Worm (Caenorhabditis elegans) whole organism, young adult: ENCODE measurements around the gene T26A5.8.
A peak's percentile ranks its signal among the peaks of the same experiment; 100 is the strongest.

ENCODE experiments used
- B0035.1 ChIP-seq: sonication (generic microtip); optimal IDR thresholded peaks from 2 replicates; lab custom pipeline; 2016; ENCODE audit warnings: missing genetic modification characterization, mild to moderate bottlenecking, missing compliant biosample characterization, missing genotype, missing genetic modification reagents
- C06A6.2 ChIP-seq: fragments of 200-800 bp; sonication (Bioruptor generic); conservative IDR thresholded peaks from 2 replicates; pipeline ENCODE4 v1.3.6; 2022; ENCODE audit warnings: missing genetic modification characterization, missing compliant biosample characterization
- D2030.7 ChIP-seq: fragments of 200-800 bp; sonication (Bioruptor generic); IDR thresholded peaks from 2 replicates; pipeline ENCODE4 v1.3.6; 2022; ENCODE audit warnings: missing genetic modification reagents, missing genetic modification characterization, missing compliant biosample characterization
- F22D6.2 ChIP-seq: sonication (generic microtip); optimal IDR thresholded peaks from 2 replicates; lab custom pipeline; 2016; ENCODE audit warnings: mild to moderate bottlenecking, missing genetic modification characterization, missing compliant biosample characterization
- F23B12.7 ChIP-seq: sonication (generic microtip); optimal IDR thresholded peaks from 2 replicates; lab custom pipeline; 2017; ENCODE audit warnings: missing genetic modification characterization, mild to moderate bottlenecking, missing compliant biosample characterization, antibody characterized with exemption, moderate library complexity; ENCODE audit not compliant: insufficient read depth
- F33H1.4 ChIP-seq: fragments of 200-800 bp; sonication (Bioruptor generic); IDR thresholded peaks from 2 replicates; pipeline ENCODE4 v1.3.6; 2022; ENCODE audit warnings: missing genetic modification reagents, missing genetic modification characterization, missing compliant biosample characterization
- F39B2.1 ChIP-seq: fragments of 200-800 bp; sonication (Bioruptor generic); IDR thresholded peaks from 2 replicates; pipeline ENCODE4 v1.3.6; 2022; ENCODE audit warnings: missing genetic modification reagents, missing genetic modification characterization, missing compliant biosample characterization
- F49E8.2 ChIP-seq: sonication (generic microtip); optimal IDR thresholded peaks from 3 replicates; lab custom pipeline; 2017; ENCODE audit warnings: missing genetic modification characterization, mild to moderate bottlenecking, missing compliant biosample characterization, antibody characterized with exemption, moderate library complexity; ENCODE audit not compliant: insufficient read depth
- F57A8.1 ChIP-seq: fragments of 200-800 bp; sonication (Bioruptor generic); optimal IDR thresholded peaks from 2 replicates; lab custom pipeline; 2018; ENCODE audit warnings: mild to moderate bottlenecking, missing genetic modification characterization, moderate library complexity, missing compliant biosample characterization
- K12H6.12 ChIP-seq: fragments of 200-800 bp; sonication (Bioruptor generic); optimal IDR thresholded peaks from 2 replicates; lab custom pipeline; 2018; ENCODE audit warnings: mild to moderate bottlenecking, missing genetic modification characterization, missing compliant biosample characterization
- Y56A3A.18 ChIP-seq: fragments of 200-800 bp; sonication (Bioruptor generic); IDR thresholded peaks from 2 replicates; pipeline ENCODE4 v1.3.6; 2022; ENCODE audit warnings: missing genetic modification reagents, missing genetic modification characterization, missing compliant biosample characterization
- ZK185.1 ChIP-seq: sonication (generic microtip); optimal IDR thresholded peaks from 2 replicates; lab custom pipeline; 2016; ENCODE audit warnings: mild to moderate bottlenecking, missing genetic modification characterization, missing compliant biosample characterization; ENCODE audit not compliant: poor library complexity, severe bottlenecking
- akir-1 ChIP-seq: fragments of 200-800 bp; sonication (Bioruptor generic); optimal IDR thresholded peaks from 2 replicates; lab custom pipeline; 2018; ENCODE audit warnings: mild to moderate bottlenecking, missing genetic modification characterization, moderate library complexity, missing compliant biosample characterization
- ama-1 ChIP-seq, 3 experiments: fragments of 150-350 bp in 1 of 3; sonication (generic microtip) in 2 of 3; optimal IDR thresholded peaks; 2 replicates each; lab custom pipeline; 2014 to 2018; ENCODE audit warnings: missing biosample characterization in 2 of 3, missing genetic modification characterization in 2 of 3, missing genetic modification reagents in 2 of 3
- athp-1 ChIP-seq: sonication (generic microtip); optimal IDR thresholded peaks from 2 replicates; lab custom pipeline; 2017; ENCODE audit warnings: mild to moderate bottlenecking, missing genetic modification characterization, missing compliant biosample characterization
- bed-1 ChIP-seq: fragments of 200-800 bp; sonication (Bioruptor generic); IDR thresholded peaks from 2 replicates; pipeline ENCODE4 v1.3.6; 2022; ENCODE audit warnings: missing genetic modification reagents, missing genetic modification characterization, missing compliant biosample characterization
- bed-2 ChIP-seq: fragments of 200-800 bp; sonication (Bioruptor generic); IDR thresholded peaks from 2 replicates; pipeline ENCODE4 v1.3.6; 2022; ENCODE audit warnings: missing genetic modification reagents, missing genetic modification characterization, missing compliant biosample characterization
- ceh-58 ChIP-seq: fragments of 200-800 bp; sonication (Bioruptor generic); IDR thresholded peaks from 2 replicates; pipeline ENCODE4 v1.3.6; 2022; ENCODE audit warnings: missing genetic modification characterization, missing compliant biosample characterization
- ceh-91 ChIP-seq: fragments of 200-800 bp; sonication (Bioruptor generic); IDR thresholded peaks from 2 replicates; pipeline ENCODE4 v1.3.6; 2022; ENCODE audit warnings: missing genetic modification reagents, missing genetic modification characterization, missing compliant biosample characterization
- chd-7 ChIP-seq: sonication (generic microtip); optimal IDR thresholded peaks from 2 replicates; lab custom pipeline; 2016; ENCODE audit warnings: mild to moderate bottlenecking, missing genetic modification characterization, moderate library complexity, missing compliant biosample characterization
- die-1 ChIP-seq: sonication (generic microtip); optimal IDR thresholded peaks from 2 replicates; lab custom pipeline; 2016; ENCODE audit warnings: missing genotype, mild to moderate bottlenecking, missing genetic modification characterization, missing compliant biosample characterization
- dox-1 ChIP-seq: fragments of 200-800 bp; sonication (Bioruptor generic); IDR thresholded peaks from 2 replicates; pipeline ENCODE4 v1.3.6; 2022; ENCODE audit warnings: missing genetic modification reagents, missing genetic modification characterization, missing compliant biosample characterization
- dpl-1 ChIP-seq: fragments of 150-350 bp; optimal IDR thresholded peaks from 2 replicates; lab custom pipeline; 2014; ENCODE audit warnings: missing biosample characterization, missing genetic modification reagents, missing genetic modification characterization
- ekl-4 ChIP-seq: fragments of 200-800 bp; sonication (Bioruptor generic); IDR thresholded peaks from 2 replicates; pipeline ENCODE4 v1.3.6; 2022; ENCODE audit warnings: missing genetic modification reagents, missing genetic modification characterization, missing compliant biosample characterization
- hlh-12 ChIP-seq: sonication (generic microtip); optimal IDR thresholded peaks from 2 replicates; lab custom pipeline; 2016; ENCODE audit warnings: missing genetic modification characterization, missing compliant biosample characterization
- hrde-1 ChIP-seq: sonication (generic microtip); optimal IDR thresholded peaks from 2 replicates; lab custom pipeline; 2016; ENCODE audit warnings: missing genetic modification characterization, mild to moderate bottlenecking, missing compliant biosample characterization, moderate library complexity, missing genotype, missing genetic modification reagents, borderline replicate concordance
- hsf-1 ChIP-seq: fragments of 200-800 bp; sonication (Bioruptor generic); IDR thresholded peaks from 2 replicates; pipeline ENCODE4 v1.3.6; 2022; ENCODE audit warnings: missing genetic modification reagents, missing genetic modification characterization, missing compliant biosample characterization
- let-607 ChIP-seq, 2 experiments: fragments of 200-800 bp in 1 of 2; sonication (Bioruptor generic) in 1 of 2; sonication (generic microtip) in 1 of 2; optimal IDR thresholded peaks; 2 replicates each; lab custom pipeline; 2016 to 2018; ENCODE audit warnings: mild to moderate bottlenecking in 2 of 2, missing compliant biosample characterization in 2 of 2, missing genetic modification characterization in 2 of 2, moderate library complexity in 2 of 2, missing genotype in 1 of 2
- lsl-1 ChIP-seq: fragments of 200-800 bp; sonication (Bioruptor generic); optimal IDR thresholded peaks from 2 replicates; lab custom pipeline; 2018; ENCODE audit warnings: mild to moderate bottlenecking, missing genetic modification characterization, moderate library complexity, missing compliant biosample characterization
- madf-6 ChIP-seq: fragments of 200-800 bp; sonication (Bioruptor generic); IDR thresholded peaks from 2 replicates; pipeline ENCODE4 v1.3.6; 2022; ENCODE audit warnings: missing genetic modification reagents, missing genetic modification characterization, missing compliant biosample characterization
- mel-28 ChIP-seq: sonication (generic microtip); optimal IDR thresholded peaks from 2 replicates; lab custom pipeline; 2016; ENCODE audit warnings: borderline replicate concordance, mild to moderate bottlenecking, missing genetic modification characterization, missing compliant biosample characterization
- nfya-2 ChIP-seq: fragments of 200-800 bp; sonication (Bioruptor generic); IDR thresholded peaks from 2 replicates; pipeline ENCODE4 v1.3.6; 2022; ENCODE audit warnings: missing genetic modification reagents, missing genetic modification characterization, missing compliant biosample characterization
- nfyb-1 ChIP-seq: fragments of 200-800 bp; sonication (Bioruptor generic); IDR thresholded peaks from 2 replicates; pipeline ENCODE4 v1.3.6; 2022; ENCODE audit warnings: missing genetic modification reagents, missing genetic modification characterization, missing compliant biosample characterization
- nhr-120 ChIP-seq: fragments of 200-800 bp; sonication (Bioruptor generic); IDR thresholded peaks from 2 replicates; pipeline ENCODE4 v1.3.6; 2022; ENCODE audit warnings: missing genetic modification characterization, missing compliant biosample characterization
- nhr-179 ChIP-seq: sonication (generic microtip); optimal IDR thresholded peaks from 2 replicates; lab custom pipeline; 2016; ENCODE audit warnings: mild to moderate bottlenecking, missing genetic modification characterization, missing compliant biosample characterization
- nhr-27 ChIP-seq: fragments of 200-800 bp; sonication (Bioruptor generic); optimal IDR thresholded peaks from 2 replicates; lab custom pipeline; 2018; ENCODE audit warnings: mild to moderate bottlenecking, missing genetic modification characterization, moderate library complexity, missing compliant biosample characterization
- nhr-90 ChIP-seq: sonication (generic microtip); optimal IDR thresholded peaks from 2 replicates; lab custom pipeline; 2016; ENCODE audit warnings: missing genotype, mild to moderate bottlenecking, missing genetic modification characterization, missing compliant biosample characterization
- rec-8 ChIP-seq, 2 experiments: sonication (generic microtip); optimal IDR thresholded peaks; 2 replicates each; lab custom pipeline; 2016; ENCODE audit warnings: mild to moderate bottlenecking in 2 of 2, missing genetic modification characterization in 2 of 2, missing genetic modification reagents in 2 of 2, missing genotype in 2 of 2, missing biosample characterization in 1 of 2, missing compliant biosample characterization in 1 of 2, moderate library complexity in 1 of 2
- repo-1 ChIP-seq: sonication (generic microtip); optimal IDR thresholded peaks from 2 replicates; lab custom pipeline; 2017; ENCODE audit warnings: mild to moderate bottlenecking, missing genetic modification characterization, missing compliant biosample characterization
- rpc-1 ChIP-seq, 2 experiments: fragments of 150-350 bp in 1 of 2; sonication (generic microtip) in 1 of 2; optimal IDR thresholded peaks; 2 replicates each; lab custom pipeline; 2014 to 2018; ENCODE audit warnings: missing biosample characterization in 1 of 2, missing genetic modification characterization in 1 of 2, missing genetic modification reagents in 1 of 2, missing genotype in 1 of 2
- snpc-1.1 ChIP-seq: sonication (generic microtip); optimal IDR thresholded peaks from 2 replicates; lab custom pipeline; 2017; ENCODE audit warnings: missing genetic modification characterization, mild to moderate bottlenecking, missing compliant biosample characterization, antibody characterized with exemption, moderate library complexity, missing genotype, missing genetic modification reagents; ENCODE audit not compliant: insufficient read depth
- sptf-2 ChIP-seq: fragments of 200-800 bp; sonication (Bioruptor generic); optimal IDR thresholded peaks from 2 replicates; lab custom pipeline; 2018; ENCODE audit warnings: mild to moderate bottlenecking, missing genetic modification characterization, missing compliant biosample characterization
- tbp1 ChIP-seq: fragments of 200-800 bp; sonication (Bioruptor generic); optimal IDR thresholded peaks from 2 replicates; lab custom pipeline; 2018; ENCODE audit warnings: mild to moderate bottlenecking, missing genetic modification characterization, missing compliant biosample characterization
- zfh-2 ChIP-seq: fragments of 200-800 bp; sonication (Bioruptor generic); conservative IDR thresholded peaks from 2 replicates; pipeline ENCODE4 v1.3.6; 2022; ENCODE audit warnings: missing genetic modification reagents, missing genetic modification characterization, missing compliant biosample characterization
- ztf-25 ChIP-seq: fragments of 200-800 bp; sonication (Bioruptor generic); IDR thresholded peaks from 2 replicates; pipeline ENCODE4 v1.3.6; 2022; ENCODE audit warnings: missing genetic modification reagents, missing genetic modification characterization, missing compliant biosample characterization
- ztf-26 ChIP-seq: sonication (generic microtip); optimal IDR thresholded peaks from 2 replicates; lab custom pipeline; 2017; ENCODE audit warnings: missing genetic modification characterization, missing compliant biosample characterization
- ztf-3 ChIP-seq: fragments of 200-800 bp; sonication (Bioruptor generic); optimal IDR thresholded peaks from 2 replicates; lab custom pipeline; 2018; ENCODE audit warnings: mild to moderate bottlenecking, missing genetic modification characterization, missing compliant biosample characterization

T26A5.8 gene

DNA sequence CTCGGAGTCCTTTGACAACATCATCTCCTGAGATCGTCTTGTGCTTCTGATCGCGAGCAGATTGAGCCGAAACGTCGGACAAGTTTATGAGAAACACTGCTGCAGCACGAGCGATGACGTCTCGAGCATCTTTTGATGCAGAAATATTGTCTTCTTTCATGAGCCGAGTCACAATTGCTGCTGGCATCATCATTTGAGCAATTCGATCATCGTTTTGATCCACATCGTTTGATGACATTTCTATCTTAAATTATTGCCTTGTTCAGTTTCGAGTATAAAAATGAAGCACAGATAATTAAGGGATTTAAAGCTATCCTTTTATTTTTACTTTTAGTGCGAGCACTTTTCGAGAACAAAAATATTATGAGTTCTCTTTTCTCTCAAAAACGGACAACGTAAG is at the start of gene T26A5.8:
Gene T26A5.8 (minus strand): TSS at position 247 of the 400 bp plus-strand sequence.
- TF ChIP-seq bed-1 (GFP tag; lab: Robert Waterston, UW) (no peak), hrde-1 (tag; lab: Kevin White, UChicago) (peak; percentile 82), mel-28 (no peak), K12H6.12 (tag; lab: Kevin White, UChicago) (no peak), chd-7 (peak; percentile 5), F23B12.7 (tag; lab: Kevin White, UChicago) (no peak), nhr-27 (tag; lab: Kevin White, UChicago) (no peak), F57A8.1 (GFP tag; lab: Kevin White, UChicago) (no peak), sptf-2 (GFP tag; lab: Kevin White, UChicago) (no peak), snpc-1.1 (tag; lab: Kevin White, UChicago) (no peak), ztf-25 (GFP tag; lab: Robert Waterston, UW) (no peak), C06A6.2 (no peak), madf-6 (peak; percentile 65), rec-8 (tag; optimal IDR thresholded peaks at IDR 0.05; lab: Kevin White, UChicago) (no peak), D2030.7 (GFP tag; lab: Robert Waterston, UW) (no peak), tbp1 (GFP tag; lab: Kevin White, UChicago) (peak; percentile 23), athp-1 (tag; lab: Kevin White, UChicago) (peak; percentile 75), Y56A3A.18 (GFP tag; lab: Robert Waterston, UW) (peak; percentile 36; the same call in 1 of the 2 replicates), B0035.1 (no peak), repo-1 (tag; lab: Kevin White, UChicago) (peak; percentile 44), zfh-2 (GFP tag; lab: Robert Waterston, UW) (0 out of 2 replicates have a peak, but pooled peaks have one; percentile 22), ama-1 (optimal IDR thresholded peaks at IDR 0.05; lab: Kevin White, UChicago) (peak; percentile 10), ama-1 (GFP tag; optimal IDR thresholded peaks at IDR 0.05; lab: Kevin White, UChicago) (peak in 1 of 2 experiments; percentile 33), nhr-90 (tag; lab: Kevin White, UChicago) (peak; percentile 7), F33H1.4 (GFP tag; lab: Robert Waterston, UW) (no peak), dpl-1 (GFP tag; lab: Kevin White, UChicago) (no peak), ceh-91 (no peak), dox-1 (no peak), rpc-1 (optimal IDR thresholded peaks at IDR 0.05; lab: Kevin White, UChicago) (no peak), rpc-1 (tag; optimal IDR thresholded peaks at IDR 0.05; lab: Kevin White, UChicago) (no peak), let-607 (tag; optimal IDR thresholded peaks at IDR 0.05; lab: Kevin White, UChicago) (peak in 1 of 2 experiments; percentile 24), ZK185.1 (tag; lab: Kevin White, UChicago) (peak; percentile 1), hsf-1 (GFP tag; lab: Robert Waterston, UW) (peak; percentile 73), F39B2.1 (no peak), ztf-3 (GFP tag; lab: Kevin White, UChicago) (peak; percentile 50), nfyb-1 (GFP tag; lab: Robert Waterston, UW) (peak; percentile 56), akir-1 (no peak), F22D6.2 (tag; lab: Kevin White, UChicago) (no peak), die-1 (tag; lab: Kevin White, UChicago) (peak; percentile 51), F49E8.2 (tag; lab: Kevin White, UChicago) (peak; percentile 51), nhr-179 (no peak), ztf-26 (peak; percentile 13), lsl-1 (peak; percentile 24), ekl-4 (GFP tag; lab: Robert Waterston, UW) (peak; percentile 88), bed-2 (GFP tag; lab: Robert Waterston, UW) (no peak), hlh-12 (no peak), ceh-58 (GFP tag; lab: Robert Waterston, UW) (no peak), nhr-120 (GFP tag; lab: Robert Waterston, UW) (0 out of 2 replicates have a peak, but pooled peaks have one; percentile 22), nfya-2 (no peak)
